Worm (Caenorhabditis elegans): ENCODE results near the gene spig-1.

DNA sequence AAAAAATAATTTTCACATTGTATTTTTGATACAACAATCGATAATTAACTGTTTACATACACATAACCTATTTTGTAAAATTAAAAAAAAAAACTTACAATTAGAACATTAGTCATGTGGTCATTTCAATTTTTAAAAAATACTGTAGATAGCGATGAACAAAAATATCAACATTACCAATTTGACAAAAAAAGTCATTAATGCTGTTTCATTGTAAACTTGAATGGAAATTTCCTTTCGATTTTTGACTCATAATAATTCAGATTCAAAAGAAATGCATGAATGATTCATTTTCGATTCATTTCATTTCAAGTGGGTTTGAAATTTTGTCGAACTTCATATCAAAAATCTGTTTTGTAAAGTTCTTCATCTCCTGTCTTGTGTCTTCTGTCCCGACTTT, 42.1 kb upstream of the spig-1 start, which contains the start of gene C33G8.2:
- TF ChIP-seq ama-1 (optimal IDR thresholded peaks at IDR 0.05) (no peak), unc-55 (GFP tag; optimal IDR thresholded peaks at IDR 0.05) (no peak), ceh-31 (tag; optimal IDR thresholded peaks at IDR 0.05) (no peak), ztf-16 (tag; optimal IDR thresholded peaks at IDR 0.05) (no peak), unc-86 (tag; optimal IDR thresholded peaks at IDR 0.05) (no peak), unc-3 (GFP tag; conservative IDR thresholded peaks at IDR 0.05) (no peak), unc-3 (tag; optimal IDR thresholded peaks at IDR 0.05) (no peak), pros-1 (tag; optimal IDR thresholded peaks at IDR 0.05) (no peak), nfya-1 (tag; optimal IDR thresholded peaks at IDR 0.05) (no peak), fkh-6 (tag; optimal IDR thresholded peaks at IDR 0.05) (no peak), lin-11 (tag; optimal IDR thresholded peaks at IDR 0.05) (no peak), pag-3 (tag; optimal IDR thresholded peaks at IDR 0.05; ENCODE audit: borderline replicate concordance) (no peak)

Data from whole organism, late embryonic.